Fruit fly (Drosophila melanogaster) whole organism, embryonic: ENCODE results near the gene Papss.

Experiments used
- Abd-B ChIP-seq: fragments of 200-800 bp; sonication (Bioruptor generic); optimal IDR thresholded peaks from 2 replicates; lab custom pipeline; 2018; ENCODE audit warnings: missing biosample characterization, mild to moderate bottlenecking, missing genetic modification characterization, moderate library complexity
- Ada2b ChIP-seq: fragments of 200-800 bp; sonication (Bioruptor generic); IDR thresholded peaks from 2 replicates; pipeline ENCODE4 v1.3.6; 2022; ENCODE audit warnings: missing biosample characterization, missing genetic modification characterization
- CG11247 ChIP-seq: fragments of 200-800 bp; sonication (Bioruptor generic); IDR thresholded peaks from 2 replicates; pipeline ENCODE4 v1.3.6; 2022; ENCODE audit warnings: missing biosample characterization, missing genetic modification characterization
- CG11696 ChIP-seq: fragments of 200-800 bp; sonication (Bioruptor generic); IDR thresholded peaks from 2 replicates; pipeline ENCODE4 v1.3.6; 2022; ENCODE audit warnings: missing biosample characterization, missing genetic modification characterization
- CG11723 ChIP-seq: fragments of 200-800 bp; sonication (Bioruptor generic); optimal IDR thresholded peaks from 2 replicates; lab custom pipeline; 2017; ENCODE audit warnings: missing biosample characterization, mild to moderate bottlenecking, missing genetic modification characterization
- CG12219 ChIP-seq: fragments of 200-800 bp; sonication (Bioruptor generic); optimal IDR thresholded peaks from 3 replicates; lab custom pipeline; 2018; ENCODE audit warnings: missing biosample characterization, mild to moderate bottlenecking, missing genetic modification characterization
- CG12236 ChIP-seq: fragments of 200-800 bp; sonication (Bioruptor generic); optimal IDR thresholded peaks from 2 replicates; lab custom pipeline; 2016; ENCODE audit warnings: missing biosample characterization, missing genetic modification characterization
- CG13123 ChIP-seq: fragments of 200-800 bp; sonication (Bioruptor generic); optimal IDR thresholded peaks from 2 replicates; lab custom pipeline; 2016; ENCODE audit warnings: missing biosample characterization, missing genetic modification characterization
- CG13296 ChIP-seq: fragments of 200-800 bp; sonication (Bioruptor generic); optimal IDR thresholded peaks from 3 replicates; lab custom pipeline; 2018; ENCODE audit warnings: missing biosample characterization, mild to moderate bottlenecking, missing genetic modification characterization
- CG14710 ChIP-seq: fragments of 200-800 bp; sonication (Bioruptor generic); optimal IDR thresholded peaks from 3 replicates; lab custom pipeline; 2019; ENCODE audit warnings: missing biosample characterization, mild to moderate bottlenecking, missing genetic modification characterization, moderate library complexity
- CG17328 ChIP-seq: fragments of 200-800 bp; sonication (Bioruptor generic); IDR thresholded peaks from 2 replicates; pipeline ENCODE4 v1.3.6; 2022; ENCODE audit warnings: missing biosample characterization, missing genetic modification characterization
- CG17361 ChIP-seq: fragments of 200-800 bp; sonication (Bioruptor generic); IDR thresholded peaks from 3 replicates; pipeline ENCODE4 v1.3.6; 2022; ENCODE audit warnings: missing biosample characterization, missing genetic modification characterization
- CG17568 ChIP-seq: fragments of 200-800 bp; sonication (Bioruptor generic); optimal IDR thresholded peaks from 2 replicates; lab custom pipeline; 2018; ENCODE audit warnings: missing biosample characterization, mild to moderate bottlenecking, missing genetic modification characterization, moderate library complexity
- CG18011 ChIP-seq: fragments of 200-800 bp; sonication (Bioruptor generic); optimal IDR thresholded peaks from 2 replicates; lab custom pipeline; 2017; ENCODE audit warnings: missing biosample characterization, missing genetic modification characterization, mild to moderate bottlenecking, moderate library complexity, missing genotype
- CG31388 ChIP-seq: fragments of 200-800 bp; sonication (Bioruptor generic); optimal IDR thresholded peaks from 2 replicates; lab custom pipeline; 2016; ENCODE audit warnings: missing biosample characterization, missing genetic modification characterization
- CG3281 ChIP-seq: fragments of 200-800 bp; sonication (Bioruptor generic); optimal IDR thresholded peaks from 3 replicates; lab custom pipeline; 2017; ENCODE audit warnings: missing biosample characterization, mild to moderate bottlenecking, missing genetic modification characterization
- CG6254 ChIP-seq: fragments of 200-800 bp; sonication (Bioruptor generic); optimal IDR thresholded peaks from 3 replicates; lab custom pipeline; 2017; ENCODE audit warnings: mild to moderate bottlenecking, missing biosample characterization, missing genetic modification reagents, missing genetic modification characterization
- CG6689 ChIP-seq: fragments of 200-800 bp; sonication (Bioruptor generic); IDR thresholded peaks from 2 replicates; pipeline ENCODE4 v1.3.6; 2022; ENCODE audit warnings: missing biosample characterization, missing genetic modification characterization
- CG7839 ChIP-seq: fragments of 200-800 bp; sonication (Bioruptor generic); optimal IDR thresholded peaks from 3 replicates; lab custom pipeline; 2018; ENCODE audit warnings: missing biosample characterization, mild to moderate bottlenecking, missing genetic modification characterization, moderate library complexity
- CG7963 ChIP-seq: fragments of 200-800 bp; sonication (Bioruptor generic); IDR thresholded peaks from 3 replicates; pipeline ENCODE4 v1.3.6; 2022; ENCODE audit warnings: missing biosample characterization, missing genetic modification characterization; ENCODE audit not compliant: partially characterized antibody
- CG8281 ChIP-seq: fragments of 200-800 bp; sonication (Bioruptor generic); optimal IDR thresholded peaks from 2 replicates; lab custom pipeline; 2018; ENCODE audit warnings: missing biosample characterization, mild to moderate bottlenecking, missing genetic modification characterization, moderate library complexity
- CG9727 ChIP-seq: fragments of 200-800 bp; sonication (Bioruptor generic); optimal IDR thresholded peaks from 3 replicates; lab custom pipeline; 2017; ENCODE audit warnings: missing biosample characterization, mild to moderate bottlenecking, missing genetic modification characterization
- Dll ChIP-seq: fragments of 200-800 bp; sonication (Bioruptor generic); IDR thresholded peaks from 4 replicates; pipeline ENCODE4 v1.3.6; 2022; ENCODE audit warnings: missing biosample characterization, missing genetic modification characterization; ENCODE audit not compliant: partially characterized antibody
- Fer3 ChIP-seq: fragments of 200-800 bp; sonication (Bioruptor generic); optimal IDR thresholded peaks from 2 replicates; lab custom pipeline; 2018; ENCODE audit warnings: missing biosample characterization, mild to moderate bottlenecking, missing genetic modification characterization, moderate library complexity
- HLHmδ ChIP-seq: fragments of 200-800 bp; sonication (Bioruptor generic); optimal IDR thresholded peaks from 2 replicates; lab custom pipeline; 2018; ENCODE audit warnings: missing biosample characterization, mild to moderate bottlenecking, missing genetic modification characterization, moderate library complexity
- Lim3 ChIP-seq: fragments of 200-800 bp; sonication (Bioruptor generic); IDR thresholded peaks from 2 replicates; pipeline ENCODE4 v1.3.6; 2022; ENCODE audit warnings: missing biosample characterization, missing genetic modification characterization
- Nf-YA ChIP-seq: fragments of 200-800 bp; sonication (Bioruptor generic); IDR thresholded peaks from 2 replicates; pipeline ENCODE4 v1.3.6; 2022; ENCODE audit warnings: missing biosample characterization, missing genetic modification characterization
- NfI ChIP-seq: fragments of 200-800 bp; sonication (Bioruptor generic); optimal IDR thresholded peaks from 3 replicates; lab custom pipeline; 2018; ENCODE audit warnings: missing biosample characterization, mild to moderate bottlenecking, missing genetic modification characterization, moderate library complexity
- Ptx1 ChIP-seq: fragments of 200-800 bp; sonication (Bioruptor generic); IDR thresholded peaks from 2 replicates; pipeline ENCODE4 v1.3.6; 2022; ENCODE audit warnings: missing biosample characterization, missing genetic modification characterization
- Rfx ChIP-seq: fragments of 200-800 bp; sonication (Bioruptor generic); IDR thresholded peaks from 2 replicates; pipeline ENCODE4 v1.3.6; 2022; ENCODE audit warnings: missing biosample characterization, missing genetic modification characterization
- Scr ChIP-seq: fragments of 200-800 bp; sonication (Bioruptor generic); IDR thresholded peaks from 2 replicates; pipeline ENCODE4 v1.3.6; 2022; ENCODE audit warnings: missing biosample characterization, missing genetic modification characterization; ENCODE audit not compliant: partially characterized antibody
- ab ChIP-seq: fragments of 200-800 bp; sonication (Bioruptor generic); optimal IDR thresholded peaks from 2 replicates; lab custom pipeline; 2016; ENCODE audit warnings: missing biosample characterization, missing genetic modification characterization
- abd-A ChIP-seq: fragments of 200-800 bp; sonication (Bioruptor generic); optimal IDR thresholded peaks from 3 replicates; lab custom pipeline; 2019; ENCODE audit warnings: missing biosample characterization, mild to moderate bottlenecking, missing genetic modification characterization, moderate library complexity
- al ChIP-seq: fragments of 200-800 bp; sonication (Bioruptor generic); IDR thresholded peaks from 2 replicates; pipeline ENCODE4 v1.3.6; 2022; ENCODE audit warnings: missing biosample characterization, missing genetic modification characterization
- ash1 ChIP-seq: fragments of 200-800 bp; sonication (Bioruptor generic); optimal IDR thresholded peaks from 2 replicates; lab custom pipeline; 2018; ENCODE audit warnings: missing biosample characterization, mild to moderate bottlenecking, missing genetic modification characterization
- ato ChIP-seq: fragments of 200-800 bp; sonication (Bioruptor generic); IDR thresholded peaks from 2 replicates; pipeline ENCODE4 v1.3.6; 2022; ENCODE audit warnings: missing biosample characterization, missing genetic modification characterization; ENCODE audit not compliant: partially characterized antibody
- dati ChIP-seq: fragments of 200-800 bp; sonication (Bioruptor generic); IDR thresholded peaks from 2 replicates; pipeline ENCODE4 v1.3.6; 2022; ENCODE audit warnings: missing biosample characterization, missing genetic modification characterization
- eve ChIP-seq, 2 experiments: fragments of >200 bp; optimal IDR thresholded peaks; 2 replicates each; lab custom pipeline; 2017; ENCODE audit warnings: missing biosample characterization in 2 of 2, missing genetic modification characterization in 2 of 2
- fd3F ChIP-seq: fragments of 200-800 bp; sonication (Bioruptor generic); optimal IDR thresholded peaks from 2 replicates; lab custom pipeline; 2018; ENCODE audit warnings: missing biosample characterization, mild to moderate bottlenecking, missing genetic modification characterization, moderate library complexity
- fd64A ChIP-seq: fragments of 200-800 bp; sonication (Bioruptor generic); optimal IDR thresholded peaks from 3 replicates; lab custom pipeline; 2018; ENCODE audit warnings: missing biosample characterization, mild to moderate bottlenecking, missing genetic modification characterization
- gfzf ChIP-seq: fragments of 200-800 bp; sonication (Bioruptor generic); optimal IDR thresholded peaks from 2 replicates; lab custom pipeline; 2016; ENCODE audit warnings: missing biosample characterization, mild to moderate bottlenecking, missing genetic modification characterization, moderate library complexity
- hb ChIP-seq: fragments of 200-800 bp; sonication (Bioruptor generic); IDR thresholded peaks from 3 replicates; pipeline ENCODE4 v1.3.6; 2022; ENCODE audit warnings: missing biosample characterization, missing genetic modification characterization; ENCODE audit not compliant: partially characterized antibody
- oc ChIP-seq: fragments of 200-800 bp; sonication (Bioruptor generic); optimal IDR thresholded peaks from 2 replicates; lab custom pipeline; 2018; ENCODE audit warnings: missing biosample characterization, mild to moderate bottlenecking, missing genetic modification characterization, moderate library complexity
- p53 ChIP-seq: fragments of 200-800 bp; sonication (Bioruptor generic); optimal IDR thresholded peaks from 2 replicates; lab custom pipeline; 2016; ENCODE audit warnings: missing biosample characterization, missing genetic modification characterization
- pan ChIP-seq, 4 experiments: fragments of >200 bp in 3 of 4; fragments of 200-800 bp in 1 of 4; sonication (Bioruptor generic) in 1 of 4; optimal IDR thresholded peaks in 3 of 4; IDR thresholded peaks in 1 of 4; 2 replicates each; pipeline versions ENCODE4 v1.3.6 to Lab custom; 2017 to 2022; ENCODE audit warnings: missing biosample characterization in 2 of 4, missing genetic modification characterization in 2 of 4, mixed read lengths in 1 of 4
- sob ChIP-seq: fragments of 200-800 bp; sonication (Bioruptor generic); IDR thresholded peaks from 2 replicates; pipeline ENCODE4 v1.3.6; 2022; ENCODE audit warnings: missing biosample characterization, missing genetic modification characterization
- trh ChIP-seq: fragments of 200-800 bp; sonication (Bioruptor generic); optimal IDR thresholded peaks from 2 replicates; lab custom pipeline; 2016; ENCODE audit warnings: missing biosample characterization, missing genetic modification characterization
- yki ChIP-seq: fragments of >200 bp; optimal IDR thresholded peaks from 3 replicates; lab custom pipeline; 2018
- zf30C ChIP-seq: fragments of 200-800 bp; sonication (Bioruptor generic); optimal IDR thresholded peaks from 3 replicates; lab custom pipeline; 2018; ENCODE audit warnings: missing biosample characterization, mild to moderate bottlenecking, missing genetic modification characterization

Papss gene

DNA sequence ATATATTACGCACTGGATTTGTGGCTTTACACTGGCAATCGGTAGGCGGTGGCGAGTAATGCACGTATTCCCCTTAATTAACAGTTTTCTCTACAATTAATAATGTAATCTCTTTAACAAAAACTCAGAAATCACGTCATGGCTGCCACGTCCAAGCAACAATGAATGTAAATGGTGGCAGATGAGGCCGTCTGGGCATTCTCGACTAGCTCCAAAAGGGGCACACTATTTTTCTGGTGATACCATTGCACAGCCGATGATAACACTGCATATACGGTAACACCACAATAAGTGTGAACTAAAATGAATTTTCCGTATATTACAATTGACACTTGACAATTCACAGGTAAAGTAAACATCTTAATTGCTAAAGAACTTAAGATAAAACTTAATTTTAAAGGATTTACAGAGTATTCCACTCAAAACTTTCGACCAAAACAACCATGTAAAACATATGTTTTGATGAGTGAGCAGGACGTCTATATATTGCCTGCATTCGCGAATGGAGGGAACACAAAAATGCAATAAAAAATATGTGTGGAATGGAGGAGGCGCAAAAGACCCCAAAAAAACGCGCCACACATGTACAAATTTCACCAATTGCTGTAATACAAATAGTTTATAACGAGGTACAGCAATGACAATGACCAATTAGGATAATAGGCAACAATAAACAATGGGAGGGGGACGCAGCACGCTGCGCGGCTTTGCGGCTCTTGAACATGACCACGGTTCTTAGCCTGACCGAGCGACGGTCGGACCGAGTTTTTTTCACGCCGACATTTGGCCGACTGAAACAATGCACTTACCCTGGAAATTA lies 64.4 kb downstream of the Papss start (continued):
- TF ChIP-seq zf30C = no peak
- no peak for TF ChIP-seq CG11247
- no peak for TF ChIP-seq Fer3 (tag; lab: Kevin White, UChicago)
- TF ChIP-seq HLHmδ = peak; percentile 55
- no peak for TF ChIP-seq hb (GFP tag; lab: Robert Waterston, UW)
- no peak for TF ChIP-seq CG7963 (GFP tag; lab: Robert Waterston, UW)
- no peak for TF ChIP-seq Lim3 (GFP tag; lab: Robert Waterston, UW)
- no peak for TF ChIP-seq Ada2b (GFP tag; lab: Robert Waterston, UW)
- no peak for TF ChIP-seq CG12236 (GFP tag; lab: Kevin White, UChicago)
- TF ChIP-seq CG3281 = peak; percentile 84
- peak; percentile 14 for TF ChIP-seq CG11723 (GFP tag; lab: Kevin White, UChicago)
- peak; percentile 36 for TF ChIP-seq NfI
- TF ChIP-seq sob (GFP tag; lab: Robert Waterston, UW) = no peak
- no peak for TF ChIP-seq CG12219 (GFP tag; lab: Kevin White, UChicago)
- no peak for TF ChIP-seq Rfx (GFP tag; lab: Robert Waterston, UW)
- TF ChIP-seq ab (GFP tag; lab: Kevin White, UChicago) = no peak
- no peak; the same call in 2 of the 3 replicates for TF ChIP-seq CG17361 (GFP tag; lab: Robert Waterston, UW)
- TF ChIP-seq gfzf (GFP tag; lab: Kevin White, UChicago) = peak; percentile 92
- no peak for TF ChIP-seq CG6689 (GFP tag; lab: Robert Waterston, UW)
- TF ChIP-seq CG18011 (GFP tag; lab: Kevin White, UChicago) = no peak
- no peak for TF ChIP-seq Nf-YA
- no peak for TF ChIP-seq CG9727 (GFP tag; lab: Kevin White, UChicago)
- no peak for TF ChIP-seq CG13123 (GFP tag; lab: Kevin White, UChicago)
- no peak for TF ChIP-seq Ptx1 (GFP tag; lab: Robert Waterston, UW)
- TF ChIP-seq dati = no peak
- no peak for TF ChIP-seq fd64A
- no peak for TF ChIP-seq trh
- no peak for TF ChIP-seq CG7839 (tag; lab: Kevin White, UChicago)
- no peak for TF ChIP-seq Dll
- no peak for TF ChIP-seq ash1 (GFP tag; lab: Kevin White, UChicago)
- no peak for TF ChIP-seq CG6254 (GFP tag; lab: Kevin White, UChicago)
- TF ChIP-seq abd-A (tag; lab: Kevin White, UChicago) = no peak
- no peak for TF ChIP-seq p53 (GFP tag; lab: Kevin White, UChicago)
- no peak for TF ChIP-seq pan (optimal IDR thresholded peaks at IDR 0.05; lab: Kevin White, UChicago)
- TF ChIP-seq pan (GFP tag; optimal IDR thresholded peaks at IDR 0.05 in 1 of 2, IDR thresholded peaks at IDR 0.05 in 1 of 2) = no peak
- no peak for TF ChIP-seq CG13296 (GFP tag; lab: Kevin White, UChicago)
- TF ChIP-seq CG8281 (tag; lab: Kevin White, UChicago) = no peak
- TF ChIP-seq fd3F (GFP tag; lab: Kevin White, UChicago) = no peak
- TF ChIP-seq eve (GFP tag; optimal IDR thresholded peaks at IDR 0.05; lab: Kevin White, UChicago) = no peak
- TF ChIP-seq CG17568 (GFP tag; lab: Kevin White, UChicago) = no peak
- TF ChIP-seq CG11696 (GFP tag; lab: Robert Waterston, UW) = no peak
- TF ChIP-seq CG31388 (GFP tag; lab: Kevin White, UChicago) = no peak
- no peak for TF ChIP-seq ato (GFP tag; lab: Robert Waterston, UW)
- TF ChIP-seq CG17328 (GFP tag; lab: Robert Waterston, UW) = peak; percentile 32; the same call in 1 of the 2 replicates
- no peak for TF ChIP-seq oc (tag; lab: Kevin White, UChicago)
- no peak for TF ChIP-seq Abd-B (GFP tag; lab: Kevin White, UChicago)
- peak; percentile 65 for TF ChIP-seq CG14710
- 0 out of 2 replicates have a peak, but pooled peaks have one; percentile 17 for TF ChIP-seq Scr
- no peak for TF ChIP-seq al (GFP tag; lab: Robert Waterston, UW)
- TF ChIP-seq yki = no peak
